ENCODE assay signal across 1 fruit fly cellular context in the genomic region with DNA sequence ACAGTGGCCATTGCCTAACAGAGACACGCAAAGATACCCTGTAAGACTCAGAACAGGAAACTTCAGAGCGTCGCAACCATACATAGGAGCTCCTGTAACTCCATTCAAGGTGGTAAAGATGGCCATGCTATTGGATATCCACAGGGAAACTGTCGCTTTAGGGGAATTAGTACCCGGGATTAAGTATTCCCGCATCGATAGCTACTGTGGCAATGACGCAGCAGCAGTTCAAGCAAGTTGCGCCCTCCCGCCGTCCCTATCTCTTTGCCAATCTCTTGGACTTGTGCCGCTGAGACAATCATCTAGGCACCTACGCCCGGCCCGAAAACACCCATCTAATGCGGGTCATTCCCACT.
TF ChIP-seq lines count a peak whose summit lies in the region.

No protein-coding gene starts in this region.

TF ChIP-seq in whole organism, embryonic, 481 proteins besides CTCF, POLR2A, EP300 and RAD21 (continued from another document):
- TF ChIP-seq nau (GFP tag; optimal IDR thresholded peaks at IDR 0.05; lab: Kevin White, UChicago) (no peak), ara (GFP tag; IDR thresholded peaks at IDR 0.05; lab: Robert Waterston, UW) (no peak), CG9215 (GFP tag; IDR thresholded peaks at IDR 0.05; lab: Robert Waterston, UW) (peak; percentile 76), CG4404 (GFP tag; IDR thresholded peaks at IDR 0.05; lab: Robert Waterston, UW) (peak; percentile 53), Dip3 (GFP tag; optimal IDR thresholded peaks at IDR 0.05; lab: Kevin White, UChicago) (peak; percentile 52), CG7963 (GFP tag; IDR thresholded peaks at IDR 0.05; lab: Robert Waterston, UW; ENCODE audit: partially characterized antibody) (no peak), lab (GFP tag; optimal IDR thresholded peaks at IDR 0.05; lab: Kevin White, UChicago) (peak; percentile 82), Kr (GFP tag; optimal IDR thresholded peaks at IDR 0.05; lab: Kevin White, UChicago) (no peak), CG7556 (GFP tag; optimal IDR thresholded peaks at IDR 0.05; lab: Kevin White, UChicago) (peak; percentile 47), CG1024 (GFP tag; IDR thresholded peaks at IDR 0.05; lab: Robert Waterston, UW) (peak; percentile 39; the same call in 1 of the 2 replicates), GATAe (GFP tag; conservative IDR thresholded peaks at IDR 0.05; lab: Robert Waterston, UW) (no peak), mld (GFP tag; IDR thresholded peaks at IDR 0.05; lab: Robert Waterston, UW; ENCODE audit: partially characterized antibody) (no peak), klu (GFP tag; IDR thresholded peaks at IDR 0.05; lab: Robert Waterston, UW) (peak; percentile 60), CG2889 (GFP tag; IDR thresholded peaks at IDR 0.05; lab: Robert Waterston, UW) (no peak), CG30020 (tag; optimal IDR thresholded peaks at IDR 0.05; lab: Kevin White, UChicago) (no peak), peb (GFP tag; IDR thresholded peaks at IDR 0.05; lab: Robert Waterston, UW) (0 out of 2 replicates have a peak, but pooled peaks have one; percentile 33), CG2199 (GFP tag; IDR thresholded peaks at IDR 0.05; lab: Robert Waterston, UW) (peak; percentile 34; the same call in 1 of the 3 replicates), Sry-δ (GFP tag; optimal IDR thresholded peaks at IDR 0.05; lab: Kevin White, UChicago) (no peak), Hsf (GFP tag; optimal IDR thresholded peaks at IDR 0.05; lab: Kevin White, UChicago) (peak; percentile 39), Poxn (GFP tag; IDR thresholded peaks at IDR 0.05; lab: Robert Waterston, UW) (peak; percentile 22; the same call in 1 of the 2 replicates), odd (GFP tag; optimal IDR thresholded peaks at IDR 0.05; lab: Kevin White, UChicago) (no peak), CG32772 (GFP tag; IDR thresholded peaks at IDR 0.05; lab: Robert Waterston, UW) (peak; percentile 61), Fer2 (tag; optimal IDR thresholded peaks at IDR 0.05; lab: Kevin White, UChicago) (peak; percentile 33), so (GFP tag; IDR thresholded peaks at IDR 0.05; lab: Robert Waterston, UW) (peak; percentile 72; the same call in 2 of the 3 replicates), CG6854 (GFP tag; optimal IDR thresholded peaks at IDR 0.05; lab: Kevin White, UChicago) (peak; percentile 56), CG2875 (GFP tag; optimal IDR thresholded peaks at IDR 0.05; lab: Kevin White, UChicago) (peak; percentile 8), ash1 (GFP tag; optimal IDR thresholded peaks at IDR 0.05; lab: Kevin White, UChicago) (no peak), CG34422 (GFP tag; IDR thresholded peaks at IDR 0.05; lab: Robert Waterston, UW) (peak; percentile 66; the same call in 2 of the 3 replicates), nom (GFP tag; optimal IDR thresholded peaks at IDR 0.05; lab: Kevin White, UChicago) (peak; percentile 11), CG5953 (GFP tag; IDR thresholded peaks at IDR 0.05; lab: Robert Waterston, UW) (no peak), Bteb2 (GFP tag; optimal IDR thresholded peaks at IDR 0.05; lab: Kevin White, UChicago) (no peak), H15 (GFP tag; IDR thresholded peaks at IDR 0.05; lab: Robert Waterston, UW) (no peak; the same call in 2 of the 3 replicates)
